Fruit fly (Drosophila melanogaster) whole organism, embryonic: ENCODE results near the gene miple2.
A peak's percentile ranks its signal among the peaks of the same experiment; 100 is the strongest.

Source experiments
- Atf6 ChIP-seq: fragments of 200-800 bp; sonication (Bioruptor generic); IDR thresholded peaks from 2 replicates; pipeline ENCODE4 v1.3.6; 2022; ENCODE audit warnings: missing biosample characterization, missing genetic modification characterization
- Awh ChIP-seq: fragments of 200-800 bp; sonication (Bioruptor generic); IDR thresholded peaks from 2 replicates; pipeline ENCODE4, ENCODE4 v1.3.6; 2022; ENCODE audit warnings: missing biosample characterization, missing genetic modification characterization
- B-H2 ChIP-seq: fragments of 200-800 bp; sonication (Bioruptor generic); optimal IDR thresholded peaks from 2 replicates; lab custom pipeline; 2018; ENCODE audit warnings: missing biosample characterization, mild to moderate bottlenecking, missing genetic modification characterization
- CG10147 ChIP-seq: fragments of 200-800 bp; sonication (Bioruptor generic); optimal IDR thresholded peaks from 2 replicates; lab custom pipeline; 2019; ENCODE audit warnings: missing biosample characterization, mild to moderate bottlenecking, missing genetic modification characterization, moderate library complexity
- CG12155 ChIP-seq: fragments of 200-800 bp; sonication (Bioruptor generic); optimal IDR thresholded peaks from 3 replicates; lab custom pipeline; 2016; ENCODE audit warnings: missing biosample characterization, missing genetic modification characterization
- CG12236 ChIP-seq: fragments of 200-800 bp; sonication (Bioruptor generic); optimal IDR thresholded peaks from 2 replicates; lab custom pipeline; 2016; ENCODE audit warnings: missing biosample characterization, missing genetic modification characterization
- CG1233 ChIP-seq: fragments of 200-800 bp; sonication (Bioruptor generic); optimal IDR thresholded peaks from 4 replicates; lab custom pipeline; 2018; ENCODE audit warnings: missing biosample characterization, mild to moderate bottlenecking, missing genetic modification characterization
- CG12744 ChIP-seq: fragments of 200-800 bp; sonication (Bioruptor generic); optimal IDR thresholded peaks from 2 replicates; lab custom pipeline; 2016; ENCODE audit warnings: missing biosample characterization, missing genetic modification characterization
- CG13287 ChIP-seq: fragments of 200-800 bp; sonication (Bioruptor generic); IDR thresholded peaks from 2 replicates; pipeline ENCODE4 v1.3.6; 2022; ENCODE audit warnings: missing biosample characterization, missing genetic modification characterization; ENCODE audit not compliant: partially characterized antibody
- CG13775 ChIP-seq: fragments of 200-800 bp; sonication (Bioruptor generic); optimal IDR thresholded peaks from 3 replicates; lab custom pipeline; 2017; ENCODE audit warnings: missing biosample characterization, mild to moderate bottlenecking, missing genetic modification characterization
- CG15514 ChIP-seq: fragments of 200-800 bp; sonication (Bioruptor generic); optimal IDR thresholded peaks from 3 replicates; lab custom pipeline; 2017; ENCODE audit warnings: missing biosample characterization, missing genetic modification characterization, mild to moderate bottlenecking, moderate library complexity, missing genetic modification reagents
- CG16815 ChIP-seq: fragments of 200-800 bp; sonication (Bioruptor generic); optimal IDR thresholded peaks from 3 replicates; lab custom pipeline; 2017; ENCODE audit warnings: missing biosample characterization, mild to moderate bottlenecking, missing genetic modification characterization
- CG17802 ChIP-seq: fragments of 200-800 bp; sonication (Bioruptor generic); optimal IDR thresholded peaks from 2 replicates; lab custom pipeline; 2018; ENCODE audit warnings: missing biosample characterization, mild to moderate bottlenecking, missing genetic modification characterization, moderate library complexity
- CG18011 ChIP-seq: fragments of 200-800 bp; sonication (Bioruptor generic); optimal IDR thresholded peaks from 2 replicates; lab custom pipeline; 2017; ENCODE audit warnings: missing biosample characterization, missing genetic modification characterization, mild to moderate bottlenecking, moderate library complexity, missing genotype
- CG18619 ChIP-seq: fragments of 200-800 bp; sonication (Bioruptor generic); optimal IDR thresholded peaks from 3 replicates; lab custom pipeline; 2017; ENCODE audit warnings: missing biosample characterization, mild to moderate bottlenecking, missing genetic modification characterization
- CG2120 ChIP-seq: fragments of 200-800 bp; sonication (Bioruptor generic); optimal IDR thresholded peaks from 3 replicates; lab custom pipeline; 2016; ENCODE audit warnings: missing biosample characterization, missing genetic modification characterization
- CG2889 ChIP-seq: fragments of 200-800 bp; sonication (Bioruptor generic); IDR thresholded peaks from 3 replicates; pipeline ENCODE4 v1.3.6; 2022; ENCODE audit warnings: missing biosample characterization, missing genetic modification characterization
- CG32532 ChIP-seq: fragments of 200-800 bp; sonication (Bioruptor generic); IDR thresholded peaks from 2 replicates; pipeline ENCODE4 v1.3.6; 2022; ENCODE audit warnings: missing biosample characterization, missing genetic modification characterization
- CG42726 ChIP-seq: fragments of 200-800 bp; sonication (Bioruptor generic); IDR thresholded peaks from 2 replicates; pipeline ENCODE4 v1.3.6; 2022; ENCODE audit warnings: missing biosample characterization, missing genetic modification characterization; ENCODE audit not compliant: partially characterized antibody
- CG4328 ChIP-seq: fragments of 200-800 bp; sonication (Bioruptor generic); optimal IDR thresholded peaks from 3 replicates; lab custom pipeline; 2017; ENCODE audit warnings: missing biosample characterization, missing genetic modification reagents, missing genetic modification characterization
- CG6791 ChIP-seq: fragments of 200-800 bp; sonication (Bioruptor generic); IDR thresholded peaks from 3 replicates; pipeline ENCODE4 v1.3.6; 2022; ENCODE audit warnings: missing biosample characterization, missing genetic modification characterization; ENCODE audit not compliant: partially characterized antibody
- CG7839 ChIP-seq: fragments of 200-800 bp; sonication (Bioruptor generic); optimal IDR thresholded peaks from 3 replicates; lab custom pipeline; 2018; ENCODE audit warnings: missing biosample characterization, mild to moderate bottlenecking, missing genetic modification characterization, moderate library complexity
- CG9727 ChIP-seq: fragments of 200-800 bp; sonication (Bioruptor generic); optimal IDR thresholded peaks from 3 replicates; lab custom pipeline; 2017; ENCODE audit warnings: missing biosample characterization, mild to moderate bottlenecking, missing genetic modification characterization
- CG9797 ChIP-seq: fragments of 200-800 bp; sonication (Bioruptor generic); optimal IDR thresholded peaks from 3 replicates; lab custom pipeline; 2018; ENCODE audit warnings: missing biosample characterization, mild to moderate bottlenecking, missing genetic modification characterization
- CG9817 ChIP-seq: fragments of 200-800 bp; sonication (Bioruptor generic); optimal IDR thresholded peaks from 2 replicates; lab custom pipeline; 2018; ENCODE audit warnings: missing biosample characterization, mild to moderate bottlenecking, missing genetic modification characterization, moderate library complexity
- D ChIP-seq, 2 experiments: fragments of 200-800 bp in 1 of 2; fragments of >200 bp in 1 of 2; sonication (Bioruptor generic) in 1 of 2; optimal IDR thresholded peaks; 2 replicates in 1 of 2; 3 replicates in 1 of 2; lab custom pipeline; 2017; ENCODE audit warnings: mild to moderate bottlenecking in 1 of 2, missing biosample characterization in 1 of 2, missing genetic modification characterization in 1 of 2, missing genetic modification reagents in 1 of 2
- E2f2 ChIP-seq: fragments of 200-800 bp; sonication (Bioruptor generic); IDR thresholded peaks from 2 replicates; pipeline ENCODE4 v1.3.6; 2022; ENCODE audit warnings: missing biosample characterization, missing genetic modification characterization
- Myb ChIP-seq: fragments of 200-800 bp; sonication (Bioruptor generic); optimal IDR thresholded peaks from 2 replicates; lab custom pipeline; 2016; ENCODE audit warnings: missing biosample characterization, missing genetic modification characterization
- Opbp ChIP-seq: fragments of 200-800 bp; sonication (Bioruptor generic); IDR thresholded peaks from 3 replicates; pipeline ENCODE4 v1.3.6; 2022; ENCODE audit warnings: missing biosample characterization, missing genetic modification characterization; ENCODE audit not compliant: partially characterized antibody
- Ptx1 ChIP-seq: fragments of 200-800 bp; sonication (Bioruptor generic); IDR thresholded peaks from 2 replicates; pipeline ENCODE4 v1.3.6; 2022; ENCODE audit warnings: missing biosample characterization, missing genetic modification characterization
- Six4 ChIP-seq: fragments of 200-800 bp; sonication (Bioruptor generic); optimal IDR thresholded peaks from 2 replicates; lab custom pipeline; 2016; ENCODE audit warnings: missing biosample characterization, missing genetic modification characterization
- ase ChIP-seq: fragments of 200-800 bp; sonication (Bioruptor generic); IDR thresholded peaks from 3 replicates; pipeline ENCODE4 v1.3.6; 2022; ENCODE audit warnings: missing biosample characterization, missing genetic modification characterization
- az2 ChIP-seq: fragments of 200-800 bp; sonication (Bioruptor generic); optimal IDR thresholded peaks from 3 replicates; lab custom pipeline; 2016; ENCODE audit warnings: missing biosample characterization, missing genetic modification characterization
- cas ChIP-seq: fragments of 200-800 bp; sonication (Bioruptor generic); IDR thresholded peaks from 2 replicates; pipeline ENCODE4 v1.3.6; 2022; ENCODE audit warnings: missing biosample characterization, missing genetic modification characterization
- chinmo ChIP-seq: fragments of 200-800 bp; sonication (Bioruptor generic); IDR thresholded peaks from 4 replicates; pipeline ENCODE4 v1.3.6; 2022; ENCODE audit warnings: missing biosample characterization, missing genetic modification characterization; ENCODE audit not compliant: partially characterized antibody
- dan ChIP-seq: fragments of 200-800 bp; sonication (Bioruptor generic); IDR thresholded peaks from 2 replicates; pipeline ENCODE4 v1.3.6; 2022; ENCODE audit warnings: missing biosample characterization, missing genetic modification characterization
- dmrt11E ChIP-seq: fragments of 200-800 bp; sonication (Bioruptor generic); optimal IDR thresholded peaks from 3 replicates; lab custom pipeline; 2018; ENCODE audit warnings: missing biosample characterization, mild to moderate bottlenecking, missing genetic modification characterization, moderate library complexity
- fd3F ChIP-seq: fragments of 200-800 bp; sonication (Bioruptor generic); optimal IDR thresholded peaks from 2 replicates; lab custom pipeline; 2018; ENCODE audit warnings: missing biosample characterization, mild to moderate bottlenecking, missing genetic modification characterization, moderate library complexity
- fu2 ChIP-seq: fragments of 200-800 bp; sonication (Bioruptor generic); optimal IDR thresholded peaks from 2 replicates; lab custom pipeline; 2016; ENCODE audit warnings: missing biosample characterization, missing genetic modification characterization
- gem ChIP-seq: fragments of 200-800 bp; sonication (Bioruptor generic); optimal IDR thresholded peaks from 2 replicates; lab custom pipeline; 2019; ENCODE audit warnings: missing biosample characterization, mild to moderate bottlenecking, missing genetic modification characterization, moderate library complexity
- lilli ChIP-seq: fragments of 200-800 bp; sonication (Bioruptor generic); optimal IDR thresholded peaks from 3 replicates; lab custom pipeline; 2016; ENCODE audit warnings: missing biosample characterization, missing genetic modification characterization
- mirr ChIP-seq: fragments of 200-800 bp; sonication (Bioruptor generic); optimal IDR thresholded peaks from 3 replicates; lab custom pipeline; 2018; ENCODE audit warnings: missing biosample characterization, mild to moderate bottlenecking, missing genetic modification characterization
- pum ChIP-seq: fragments of 200-800 bp; sonication (Bioruptor generic); optimal IDR thresholded peaks from 2 replicates; lab custom pipeline; 2016; ENCODE audit warnings: missing biosample characterization, missing genetic modification characterization
- sens ChIP-seq: fragments of 200-800 bp; sonication (Bioruptor generic); peaks from one replicate; lab custom pipeline; 2016; ENCODE audit warnings: missing biosample characterization, missing genetic modification characterization
- slbo ChIP-seq: fragments of 200-800 bp; sonication (Bioruptor generic); IDR thresholded peaks from 2 replicates; pipeline ENCODE4 v1.3.6; 2022; ENCODE audit warnings: missing biosample characterization, missing genetic modification characterization
- stwl ChIP-seq: fragments of 200-800 bp; sonication (Bioruptor generic); optimal IDR thresholded peaks from 3 replicates; lab custom pipeline; 2018; ENCODE audit warnings: missing biosample characterization, mild to moderate bottlenecking, missing genetic modification characterization, moderate library complexity
- tgo ChIP-seq: fragments of 200-800 bp; sonication (Bioruptor generic); IDR thresholded peaks from 3 replicates; pipeline ENCODE4 v1.3.6; 2022; ENCODE audit warnings: missing biosample characterization, missing genetic modification characterization
- usp ChIP-seq: fragments of >200 bp; optimal IDR thresholded peaks from 2 replicates; lab custom pipeline; 2017; ENCODE audit warnings: missing biosample characterization, missing genetic modification characterization
- z ChIP-seq: fragments of 200-800 bp; sonication (Bioruptor generic); IDR thresholded peaks from 3 replicates; pipeline ENCODE4 v1.3.6; 2022; ENCODE audit warnings: missing biosample characterization, missing genetic modification characterization

miple2 gene

DNA sequence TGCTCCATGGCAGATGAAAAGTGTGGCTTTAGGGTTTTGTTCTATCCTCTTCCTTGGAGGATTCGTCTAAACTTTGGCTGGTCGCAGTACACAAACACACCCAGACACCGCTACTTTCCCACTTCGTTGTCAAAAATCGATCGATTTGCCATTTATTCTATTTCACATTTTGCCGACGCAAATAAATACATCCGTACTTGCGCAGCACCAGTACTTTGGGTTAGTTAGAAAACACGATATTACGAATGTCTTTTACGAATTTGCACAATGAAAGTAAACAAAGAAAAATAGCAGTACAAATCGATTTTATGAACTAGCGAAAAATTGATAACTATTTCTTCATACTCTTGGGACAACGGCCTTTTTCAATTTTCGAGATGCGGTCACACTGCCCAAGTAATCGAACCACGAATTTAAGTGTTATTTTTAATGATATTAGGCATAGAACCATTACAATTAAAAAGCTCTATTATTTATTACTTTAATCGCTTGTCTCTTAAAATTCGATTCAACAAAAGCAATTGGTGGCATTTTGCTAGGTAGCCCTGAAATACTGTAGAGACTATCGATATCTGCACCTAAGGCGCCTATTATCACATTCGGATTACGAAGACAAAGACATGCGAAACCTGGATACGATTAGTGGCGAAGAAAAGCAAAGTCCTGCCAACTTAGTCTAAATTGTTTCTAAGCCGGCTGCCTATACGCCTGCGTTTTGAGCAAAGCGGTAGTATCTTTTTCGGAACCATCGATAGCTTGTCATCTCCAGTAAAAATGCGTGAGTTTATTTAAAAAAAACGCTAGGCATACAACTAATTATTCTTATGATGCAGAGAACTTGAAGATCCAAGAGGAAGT is 13.2 kb upstream of the miple2 start, which contains the start of the genes DIP2 and wac (continued):
- TF ChIP-seq chinmo (peak; percentile 84; the same call in 2 of the 4 replicates), dan (GFP tag; lab: Robert Waterston, UW) (no peak), fd3F (GFP tag; lab: Kevin White, UChicago) (peak; percentile 4), CG9797 (GFP tag; lab: Kevin White, UChicago) (peak; percentile 89), fu2 (peak; percentile 78), CG12155 (peak; percentile 82), CG12744 (GFP tag; lab: Kevin White, UChicago) (peak; percentile 67), Atf6 (GFP tag; lab: Robert Waterston, UW) (no peak), ase (peak; percentile 65), sens (peak; percentile 95), az2 (GFP tag; lab: Kevin White, UChicago) (peak; percentile 79), CG2120 (GFP tag; lab: Kevin White, UChicago) (peak; percentile 94), CG2889 (GFP tag; lab: Robert Waterston, UW) (peak; percentile 60; the same call in 2 of the 3 replicates), Ptx1 (GFP tag; lab: Robert Waterston, UW) (peak; percentile 81), CG9817 (peak; percentile 64), CG17802 (tag; lab: Kevin White, UChicago) (peak; percentile 29), CG12236 (GFP tag; lab: Kevin White, UChicago) (peak; percentile 45), Six4 (peak; percentile 73), CG4328 (GFP tag; lab: Kevin White, UChicago) (peak; percentile 32), CG13287 (GFP tag; lab: Robert Waterston, UW) (peak; percentile 96), B-H2 (GFP tag; lab: Kevin White, UChicago) (peak; percentile 77), CG32532 (peak; percentile 85), slbo (peak; percentile 89)
- TF ChIP-seq, all 482 proteins: peak for 351

DNA sequence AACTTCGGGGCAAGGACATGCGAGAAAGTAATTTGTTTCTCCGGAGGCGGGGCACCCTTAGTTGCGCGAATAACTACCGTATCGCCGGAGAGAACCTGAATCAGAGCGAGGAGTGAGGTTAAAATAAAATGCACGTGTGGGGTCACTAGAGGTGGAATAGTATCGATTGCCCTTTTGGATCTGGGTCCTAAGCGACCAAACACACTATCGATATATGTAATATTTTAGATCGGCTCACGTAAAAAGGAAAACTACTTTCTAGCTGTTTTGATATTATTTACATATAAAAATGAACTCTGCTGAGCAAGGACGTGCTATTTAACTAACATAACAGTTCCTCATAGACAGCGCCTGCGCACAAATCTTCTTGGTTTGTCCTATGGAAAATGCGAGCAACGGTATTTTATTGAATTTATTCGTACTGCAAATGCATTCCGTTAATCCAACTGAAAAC is 8.2 kb upstream of the miple2 start:
- TF ChIP-seq pum (GFP tag; lab: Kevin White, UChicago) (no peak), CG42726 (GFP tag; lab: Robert Waterston, UW) (peak; percentile 78; the same call in 1 of the 2 replicates), CG15514 (GFP tag; lab: Kevin White, UChicago) (peak; percentile 91), CG7839 (tag; lab: Kevin White, UChicago) (no peak), CG10147 (no peak), Myb (peak; percentile 2), cas (no peak), stwl (peak; percentile 25), CG9727 (GFP tag; lab: Kevin White, UChicago) (no peak), lilli (GFP tag; lab: Kevin White, UChicago) (no peak), CG18619 (no peak), CG1233 (GFP tag; lab: Kevin White, UChicago) (peak; percentile 6), Awh (GFP tag; lab: Robert Waterston, UW) (no peak), usp (no peak), Opbp (GFP tag; lab: Robert Waterston, UW) (peak; percentile 84), D (optimal IDR thresholded peaks at IDR 0.05; lab: Kevin White, UChicago) (no peak), D (GFP tag; optimal IDR thresholded peaks at IDR 0.05; lab: Kevin White, UChicago) (no peak), CG18011 (no peak), z (GFP tag; lab: Robert Waterston, UW) (no peak), CG16815 (GFP tag; lab: Kevin White, UChicago) (no peak), CG6791 (GFP tag; lab: Robert Waterston, UW) (peak; percentile 89), dmrt11E (tag; lab: Kevin White, UChicago) (no peak), gem (tag; lab: Kevin White, UChicago) (no peak), CG13775 (GFP tag; lab: Kevin White, UChicago) (no peak), tgo (GFP tag; lab: Robert Waterston, UW) (no peak), mirr (GFP tag; lab: Kevin White, UChicago) (peak; percentile 26), E2f2 (GFP tag; lab: Robert Waterston, UW) (peak; percentile 28; the same call in 1 of the 2 replicates)
